Worm (Caenorhabditis elegans): ENCODE data around the gene cmtr-1.

DNA sequence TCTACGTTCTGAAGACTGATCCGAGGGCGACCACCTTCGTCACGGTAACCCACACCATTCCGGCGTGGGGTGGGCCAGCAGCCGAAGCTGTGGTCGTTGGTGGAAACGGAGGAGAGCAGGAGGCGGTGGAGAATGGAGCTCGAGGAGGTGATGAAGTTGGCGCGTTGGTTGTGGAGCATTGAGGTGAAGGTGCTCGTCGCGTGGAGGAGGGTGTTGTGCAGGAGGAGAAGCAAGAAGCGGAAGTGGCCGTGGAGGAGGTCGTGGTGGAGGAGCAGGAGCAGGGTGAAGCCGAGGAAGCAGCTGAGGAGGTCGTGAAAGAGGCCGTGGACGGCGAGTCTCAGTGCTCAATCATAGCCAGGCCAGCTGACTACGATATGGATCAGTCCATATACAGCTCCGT lies 32.4 kb downstream of the cmtr-1 start, which contains the start of gene Y53F4B.17:
- TF ChIP-seq flt-1 (GFP tag; IDR thresholded peaks at IDR 0.05): no peak
- no peak for TF ChIP-seq ama-1 (optimal IDR thresholded peaks at IDR 0.05)
- TF ChIP-seq B0310.2 (tag; optimal IDR thresholded peaks at IDR 0.05): no peak
- TF ChIP-seq tra-4 (tag; optimal IDR thresholded peaks at IDR 0.05): no peak
- TF ChIP-seq F13C5.2 (tag; optimal IDR thresholded peaks at IDR 0.05): no peak
- no peak for TF ChIP-seq hmbx-1 (tag; optimal IDR thresholded peaks at IDR 0.05)
- TF ChIP-seq ceh-13 (GFP tag; optimal IDR thresholded peaks at IDR 0.05): no peak
- TF ChIP-seq pes-1 (GFP tag; IDR thresholded peaks at IDR 0.05): no peak
- peak; percentile 3 for TF ChIP-seq hmg-4 (GFP tag; optimal IDR thresholded peaks at IDR 0.05)
- no peak for TF ChIP-seq ets-7 (tag; optimal IDR thresholded peaks at IDR 0.05)
- TF ChIP-seq tbx-11 (GFP tag; IDR thresholded peaks at IDR 0.05): no peak
- no peak for TF ChIP-seq tbx-37 (GFP tag; conservative IDR thresholded peaks at IDR 0.05)

Data from whole organism, early embryonic.